Worm (Caenorhabditis elegans) whole organism, midembryonic: ENCODE results near the gene ppat-1.

Experiments
- T22C8.4 ChIP-seq: fragments of 200-800 bp; sonication (Bioruptor generic); IDR thresholded peaks from 2 replicates; pipeline ENCODE4 v1.3.6; 2022; ENCODE audit warnings: missing genetic modification characterization, missing compliant biosample characterization
- cog-1 ChIP-seq: sonication (generic microtip); optimal IDR thresholded peaks from 2 replicates; lab custom pipeline; 2016; ENCODE audit warnings: missing genetic modification characterization, missing compliant biosample characterization
- med-1 ChIP-seq: sonication (generic microtip); optimal IDR thresholded peaks from 2 replicates; lab custom pipeline; 2017; ENCODE audit warnings: missing genetic modification characterization, mild to moderate bottlenecking, missing compliant biosample characterization, antibody characterized with exemption, missing genetic modification reagents; ENCODE audit not compliant: insufficient read depth
- tab-1 ChIP-seq: fragments of 200-800 bp; sonication (Bioruptor generic); IDR thresholded peaks from 2 replicates; pipeline ENCODE4 v1.3.6; 2022; ENCODE audit warnings: missing genetic modification characterization, missing compliant biosample characterization

DNA sequence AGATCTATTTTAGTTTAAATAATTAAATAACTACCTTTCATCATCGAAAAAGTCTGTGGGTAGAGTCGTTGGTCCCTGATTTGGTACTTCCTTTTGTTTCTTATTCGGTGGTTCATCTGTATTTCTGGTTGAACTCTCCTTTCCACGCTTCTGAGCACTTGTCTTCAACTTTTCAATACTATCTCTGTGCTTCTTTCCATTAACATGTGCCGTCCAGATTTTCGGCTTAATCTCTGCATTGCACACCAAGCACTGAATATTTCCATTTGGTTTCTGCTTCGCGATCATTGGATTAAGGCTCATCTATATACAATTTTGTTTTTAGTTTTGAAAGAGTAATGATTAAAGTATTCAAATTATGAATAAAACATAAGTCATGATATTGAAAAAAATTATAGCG is 10.8 kb downstream of the ppat-1 start, which contains the start of gene sel-13:
- no peak for TF ChIP-seq tab-1 (GFP tag; lab: Robert Waterston, UW)
- no peak for TF ChIP-seq T22C8.4 (GFP tag; lab: Robert Waterston, UW)
- no peak for TF ChIP-seq cog-1
- no peak for TF ChIP-seq med-1 (GFP tag; lab: Kevin White, UChicago)
